Worm (Caenorhabditis elegans) whole organism, late embryonic: Measurements from ENCODE around the gene fbxa-84.

Experiments used
- C08G9.2 ChIP-seq: sonication (generic microtip); optimal IDR thresholded peaks from 2 replicates; lab custom pipeline; 2016; ENCODE audit warnings: mild to moderate bottlenecking, missing genetic modification characterization, moderate library complexity, missing compliant biosample characterization
- F13H6.1 ChIP-seq: sonication (generic microtip); optimal IDR thresholded peaks from 2 replicates; lab custom pipeline; 2016; ENCODE audit warnings: missing genetic modification characterization, missing compliant biosample characterization
- K02D7.2 ChIP-seq: sonication (generic microtip); optimal IDR thresholded peaks from 2 replicates; lab custom pipeline; 2017; ENCODE audit warnings: mild to moderate bottlenecking, missing genetic modification characterization, missing compliant biosample characterization
- ama-1 ChIP-seq: fragments of 150-350 bp; optimal IDR thresholded peaks from 2 replicates; lab custom pipeline; 2014
- ceh-45 ChIP-seq: fragments of 200-800 bp; sonication (Bioruptor generic); IDR thresholded peaks from 2 replicates; pipeline ENCODE4 v1.3.6; 2022; ENCODE audit warnings: missing genetic modification reagents, missing genetic modification characterization, missing compliant biosample characterization
- ceh-6 ChIP-seq: fragments of 200-800 bp; sonication (Bioruptor generic); optimal IDR thresholded peaks from 2 replicates; lab custom pipeline; 2018; ENCODE audit warnings: mild to moderate bottlenecking, missing genetic modification characterization, missing compliant biosample characterization
- elt-2 ChIP-seq: sonication (generic microtip); optimal IDR thresholded peaks from 2 replicates; lab custom pipeline; 2016; ENCODE audit warnings: missing genetic modification reagents, missing genetic modification characterization, missing compliant biosample characterization
- nhr-11 ChIP-seq: fragments of 150-350 bp; optimal IDR thresholded peaks from 2 replicates; lab custom pipeline; 2014; ENCODE audit warnings: missing biosample characterization, missing genetic modification characterization
- pag-3 ChIP-seq: sonication (generic microtip); optimal IDR thresholded peaks from 2 replicates; lab custom pipeline; 2016; ENCODE audit warnings: missing compliant biosample characterization, missing genetic modification characterization, borderline replicate concordance
- sox-4 ChIP-seq: sonication (generic microtip); optimal IDR thresholded peaks from 2 replicates; lab custom pipeline; 2017; ENCODE audit warnings: mild to moderate bottlenecking, missing genetic modification characterization, inconsistent platforms, missing compliant biosample characterization
- unc-55 ChIP-seq: sonication (generic microtip); optimal IDR thresholded peaks from 2 replicates; lab custom pipeline; 2017; ENCODE audit warnings: missing biosample characterization, missing genetic modification reagents, missing genetic modification characterization

DNA sequence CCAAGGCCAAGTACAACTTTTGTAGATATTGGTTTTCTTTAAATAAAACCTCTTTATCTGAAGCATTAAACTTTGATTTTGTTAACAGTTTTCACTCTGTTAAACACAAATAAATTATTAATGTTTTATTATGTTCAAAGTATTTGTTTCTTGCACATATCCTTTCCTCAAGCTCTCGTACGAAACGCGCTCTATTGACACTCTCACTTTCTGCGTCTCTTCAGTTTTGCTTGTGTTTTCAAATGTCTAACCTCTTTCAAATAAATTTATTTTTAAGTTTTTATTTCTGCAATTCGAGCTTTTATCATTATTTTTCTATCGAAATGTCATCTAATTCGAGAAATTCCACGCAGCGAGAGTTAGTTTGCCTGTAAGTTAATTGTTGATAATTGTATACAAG lies 38.4 kb upstream of the fbxa-84 start, which contains the start of gene K08F9.4:
- no peak for TF ChIP-seq elt-2 (tag; lab: Kevin White, UChicago)
- no peak for TF ChIP-seq C08G9.2
- TF ChIP-seq ama-1 (lab: Kevin White, UChicago) = no peak
- TF ChIP-seq ceh-45 = no peak
- no peak for TF ChIP-seq ceh-6 (GFP tag; lab: Kevin White, UChicago)
- TF ChIP-seq K02D7.2 (tag; lab: Kevin White, UChicago) = no peak
- no peak for TF ChIP-seq pag-3 (tag; lab: Kevin White, UChicago)
- no peak for TF ChIP-seq sox-4 (tag; lab: Kevin White, UChicago)
- TF ChIP-seq nhr-11 (tag; lab: Kevin White, UChicago) = no peak
- no peak for TF ChIP-seq F13H6.1 (tag; lab: Kevin White, UChicago)
- no peak for TF ChIP-seq unc-55 (GFP tag; lab: Kevin White, UChicago)
